Worm (Caenorhabditis elegans): Measurements from ENCODE around the gene R05H10.7.

DNA sequence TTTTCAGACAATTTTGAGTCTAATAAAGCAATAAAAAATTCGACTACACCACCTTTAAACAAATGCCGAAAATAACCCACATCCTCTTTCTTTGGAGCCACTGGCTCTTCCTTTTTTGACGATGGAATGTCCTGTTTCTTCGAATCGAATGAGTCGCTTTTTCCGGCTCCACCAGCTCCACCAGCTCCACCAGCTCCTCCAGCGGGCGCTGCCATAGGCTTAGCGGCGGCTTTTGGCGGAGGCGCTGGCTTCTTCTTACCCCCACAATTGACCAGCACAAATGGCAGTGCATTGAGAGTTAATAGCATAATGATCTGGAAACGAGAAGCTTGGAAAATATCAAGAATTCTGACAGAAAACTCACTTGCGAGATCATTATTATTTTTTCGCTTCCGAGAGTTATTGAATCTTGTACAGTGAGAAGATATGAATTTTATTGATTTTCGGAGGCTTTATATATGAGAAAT, 21.4 kb downstream of the R05H10.7 start, which contains the start of gene Y53F4A.2:
- TF ChIP-seq unc-62 (GFP tag; optimal IDR thresholded peaks at IDR 0.05): no peak
- no peak for TF ChIP-seq fos-1 (tag; optimal IDR thresholded peaks at IDR 0.05)

Measured in whole organism, L2 larva.